Worm (Caenorhabditis elegans): ENCODE data around the gene Y73B6BL.37.

Gene Y73B6BL.37

ce11 chrIV:6487047-6487446 is at the start of gene Y73B6BL.37:
Gene Y73B6BL.37, plus strand, starts transcription at chrIV:6487347.
- TF ChIP-seq tbx-11 (GFP tag; IDR thresholded peaks at IDR 0.05) (no peak), hmbx-1 (tag; optimal IDR thresholded peaks at IDR 0.05) (no peak), sea-1 (GFP tag; conservative IDR thresholded peaks at IDR 0.05) (no peak)

ce11 chrIV:6438051-6438450 is 49.1 kb upstream of the Y73B6BL.37 start, which contains the start of gene dlc-5:
Gene dlc-5, plus strand, starts transcription at chrIV:6438204.
- TF ChIP-seq tbx-11 (GFP tag; IDR thresholded peaks at IDR 0.05) = no peak
- no peak for TF ChIP-seq hnd-1 (tag; optimal IDR thresholded peaks at IDR 0.05)
- TF ChIP-seq scrt-1 (GFP tag; IDR thresholded peaks at IDR 0.05) = no peak
- TF ChIP-seq ceh-36 (tag; optimal IDR thresholded peaks at IDR 0.05) = no peak
- no peak for TF ChIP-seq ets-7 (tag; optimal IDR thresholded peaks at IDR 0.05)
- no peak for TF ChIP-seq F13C5.2 (tag; optimal IDR thresholded peaks at IDR 0.05)
- no peak for TF ChIP-seq flt-1 (GFP tag; IDR thresholded peaks at IDR 0.05)
- no peak for TF ChIP-seq aly-1 (tag; optimal IDR thresholded peaks at IDR 0.05)
- no peak for TF ChIP-seq tbx-37 (GFP tag; conservative IDR thresholded peaks at IDR 0.05)

ce11 chrIV:6441601-6442000 is 45.5 kb upstream of the Y73B6BL.37 start, which contains the start of gene Y73B6BL.31:
Gene Y73B6BL.31, plus strand, starts transcription at chrIV:6441901.
- no peak for TF ChIP-seq ets-7 (tag; optimal IDR thresholded peaks at IDR 0.05)
- TF ChIP-seq ceh-13 (GFP tag; optimal IDR thresholded peaks at IDR 0.05) = no peak
- no peak for TF ChIP-seq hmbx-1 (tag; optimal IDR thresholded peaks at IDR 0.05)
- TF ChIP-seq tra-4 (tag; optimal IDR thresholded peaks at IDR 0.05) = no peak

ce11 chrIV:6442016-6442618 is 45.0 kb upstream of the Y73B6BL.37 start:
- TF ChIP-seq tra-4 (tag; optimal IDR thresholded peaks at IDR 0.05) = no peak
- TF ChIP-seq flt-1 (GFP tag; IDR thresholded peaks at IDR 0.05) = no peak
- no peak for TF ChIP-seq sea-1 (GFP tag; conservative IDR thresholded peaks at IDR 0.05)
- TF ChIP-seq ama-1 (optimal IDR thresholded peaks at IDR 0.05) = no peak
- no peak for TF ChIP-seq ceh-36 (tag; optimal IDR thresholded peaks at IDR 0.05)
- TF ChIP-seq B0310.2 (tag; optimal IDR thresholded peaks at IDR 0.05) = no peak
- no peak for TF ChIP-seq ceh-13 (GFP tag; optimal IDR thresholded peaks at IDR 0.05)

ce11 chrIV:6443018-6443417 is 44.1 kb upstream of the Y73B6BL.37 start:
- TF ChIP-seq ceh-13 (GFP tag; optimal IDR thresholded peaks at IDR 0.05) (no peak), tra-4 (tag; optimal IDR thresholded peaks at IDR 0.05) (no peak), B0310.2 (tag; optimal IDR thresholded peaks at IDR 0.05) (no peak), hmg-4 (GFP tag; optimal IDR thresholded peaks at IDR 0.05) (no peak), flt-1 (GFP tag; IDR thresholded peaks at IDR 0.05) (no peak), ceh-36 (tag; optimal IDR thresholded peaks at IDR 0.05) (no peak), ets-7 (tag; optimal IDR thresholded peaks at IDR 0.05) (no peak), tbx-37 (GFP tag; conservative IDR thresholded peaks at IDR 0.05) (no peak), sea-1 (GFP tag; conservative IDR thresholded peaks at IDR 0.05) (no peak), F13C5.2 (tag; optimal IDR thresholded peaks at IDR 0.05) (no peak), hnd-1 (tag; optimal IDR thresholded peaks at IDR 0.05) (no peak), scrt-1 (GFP tag; IDR thresholded peaks at IDR 0.05) (no peak), ama-1 (optimal IDR thresholded peaks at IDR 0.05) (no peak), pes-1 (GFP tag; IDR thresholded peaks at IDR 0.05) (no peak), aly-1 (tag; optimal IDR thresholded peaks at IDR 0.05) (no peak), tbx-11 (GFP tag; IDR thresholded peaks at IDR 0.05) (no peak), hmbx-1 (tag; optimal IDR thresholded peaks at IDR 0.05) (no peak)

ce11 chrIV:6457472-6457871 is 29.7 kb upstream of the Y73B6BL.37 start, which contains the start of gene lgc-10:
Gene lgc-10, minus strand, starts transcription at chrIV:6457572.
- TF ChIP-seq sea-1 (GFP tag; conservative IDR thresholded peaks at IDR 0.05) (no peak), flt-1 (GFP tag; IDR thresholded peaks at IDR 0.05) (no peak), tra-4 (tag; optimal IDR thresholded peaks at IDR 0.05) (no peak), ama-1 (optimal IDR thresholded peaks at IDR 0.05) (no peak), ceh-13 (GFP tag; optimal IDR thresholded peaks at IDR 0.05) (no peak), ceh-36 (tag; optimal IDR thresholded peaks at IDR 0.05) (no peak), tbx-11 (GFP tag; IDR thresholded peaks at IDR 0.05) (no peak), hmg-4 (GFP tag; optimal IDR thresholded peaks at IDR 0.05) (no peak), aly-1 (tag; optimal IDR thresholded peaks at IDR 0.05) (no peak), tbx-37 (GFP tag; conservative IDR thresholded peaks at IDR 0.05) (no peak), B0310.2 (tag; optimal IDR thresholded peaks at IDR 0.05) (no peak), scrt-1 (GFP tag; IDR thresholded peaks at IDR 0.05) (no peak), ets-7 (tag; optimal IDR thresholded peaks at IDR 0.05) (no peak)

- TF ChIP-seq F13C5.2 (tag; optimal IDR thresholded peaks at IDR 0.05) (no peak), tbx-37 (GFP tag; conservative IDR thresholded peaks at IDR 0.05) (no peak), ceh-36 (tag; optimal IDR thresholded peaks at IDR 0.05) (no peak), aly-1 (tag; optimal IDR thresholded peaks at IDR 0.05) (no peak), hmbx-1 (tag; optimal IDR thresholded peaks at IDR 0.05) (no peak), hmg-4 (GFP tag; optimal IDR thresholded peaks at IDR 0.05) (no peak), B0310.2 (tag; optimal IDR thresholded peaks at IDR 0.05) (no peak), ceh-13 (GFP tag; optimal IDR thresholded peaks at IDR 0.05) (no peak), ama-1 (optimal IDR thresholded peaks at IDR 0.05) (no peak), flt-1 (GFP tag; IDR thresholded peaks at IDR 0.05) (no peak), pes-1 (GFP tag; IDR thresholded peaks at IDR 0.05) (no peak), tra-4 (tag; optimal IDR thresholded peaks at IDR 0.05) (no peak), hnd-1 (tag; optimal IDR thresholded peaks at IDR 0.05) (no peak)
These were observed 26.6 kb upstream of the Y73B6BL.37 start for ce11 chrIV:6460596-6460995.

ce11 chrIV:6464005-6464404 is 23.1 kb upstream of the Y73B6BL.37 start, which contains the start of gene acr-25:
Gene acr-25, plus strand, starts transcription at chrIV:6464305.
- TF ChIP-seq B0310.2 (tag; optimal IDR thresholded peaks at IDR 0.05) = no peak
- no peak for TF ChIP-seq hmg-4 (GFP tag; optimal IDR thresholded peaks at IDR 0.05)
- TF ChIP-seq scrt-1 (GFP tag; IDR thresholded peaks at IDR 0.05) = no peak

Measured in whole organism, early embryonic.